Worm (Caenorhabditis elegans): ENCODE results near the gene ZK262.9.

DNA sequence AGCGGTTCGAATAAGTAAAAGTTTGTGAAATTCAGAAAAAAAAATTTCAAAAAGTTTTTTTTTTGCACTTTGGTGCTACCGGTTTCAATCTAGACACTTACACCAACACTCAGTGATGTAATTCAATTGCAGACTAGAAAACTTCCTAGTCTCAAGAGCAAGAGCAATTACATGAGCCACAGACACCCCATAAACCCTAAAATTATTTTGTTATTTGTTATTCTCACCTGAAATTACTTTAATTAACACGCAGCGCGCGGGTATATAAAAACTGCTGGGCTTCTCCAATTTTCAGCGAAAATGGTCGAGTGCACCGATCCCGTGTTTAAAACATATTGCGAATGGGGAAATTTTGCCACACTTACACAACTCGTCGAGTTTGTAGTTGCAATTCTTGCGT is 13.3 kb upstream of the ZK262.9 start, which contains the start of gene srw-83:
- TF ChIP-seq unc-39 (tag; optimal IDR thresholded peaks at IDR 0.05) (no peak), nhr-12 (tag; optimal IDR thresholded peaks at IDR 0.05) (no peak), elt-1 (tag; optimal IDR thresholded peaks at IDR 0.05; ENCODE audit: borderline replicate concordance, insufficient read depth) (no peak), nhr-76 (tag; optimal IDR thresholded peaks at IDR 0.05) (no peak), blmp-1 (tag; optimal IDR thresholded peaks at IDR 0.05) (no peak)

Data from whole organism, mixed stage, embryonic.